Worm (Caenorhabditis elegans): ENCODE measurements around the gene such-1.
A peak's percentile ranks its signal among the peaks of the same experiment; 100 is the strongest.

The such-1 gene

DNA sequence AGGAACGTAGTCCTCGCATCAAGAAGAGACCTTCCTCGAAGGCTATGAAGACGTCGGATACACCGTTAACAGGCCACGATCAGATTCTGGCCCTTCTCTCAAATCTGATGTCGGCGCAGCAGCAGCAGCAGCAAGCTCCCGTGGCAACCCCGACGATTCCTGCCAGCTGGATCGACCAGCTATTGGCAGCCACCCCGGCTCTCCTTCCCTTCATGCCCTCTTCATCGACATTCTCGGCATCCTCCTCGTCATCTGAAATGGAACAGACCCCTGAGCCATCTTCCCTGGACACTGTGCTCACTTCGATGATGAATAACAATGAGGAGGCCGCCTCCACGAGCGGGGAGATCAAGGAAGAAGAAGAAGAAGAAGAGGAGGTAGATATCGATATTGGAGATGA is 38.0 kb upstream of the such-1 start:
- TF ChIP-seq mml-1 (tag; optimal IDR thresholded peaks at IDR 0.05) (no peak), ceh-9 (tag; optimal IDR thresholded peaks at IDR 0.05) (no peak), elt-3 (tag; optimal IDR thresholded peaks at IDR 0.05) (no peak), nfya-1 (tag; optimal IDR thresholded peaks at IDR 0.05; ENCODE audit: insufficient read depth) (no peak), fos-1 (tag; optimal IDR thresholded peaks at IDR 0.05) (no peak), skn-1 (tag; optimal IDR thresholded peaks at IDR 0.05) (no peak)

DNA sequence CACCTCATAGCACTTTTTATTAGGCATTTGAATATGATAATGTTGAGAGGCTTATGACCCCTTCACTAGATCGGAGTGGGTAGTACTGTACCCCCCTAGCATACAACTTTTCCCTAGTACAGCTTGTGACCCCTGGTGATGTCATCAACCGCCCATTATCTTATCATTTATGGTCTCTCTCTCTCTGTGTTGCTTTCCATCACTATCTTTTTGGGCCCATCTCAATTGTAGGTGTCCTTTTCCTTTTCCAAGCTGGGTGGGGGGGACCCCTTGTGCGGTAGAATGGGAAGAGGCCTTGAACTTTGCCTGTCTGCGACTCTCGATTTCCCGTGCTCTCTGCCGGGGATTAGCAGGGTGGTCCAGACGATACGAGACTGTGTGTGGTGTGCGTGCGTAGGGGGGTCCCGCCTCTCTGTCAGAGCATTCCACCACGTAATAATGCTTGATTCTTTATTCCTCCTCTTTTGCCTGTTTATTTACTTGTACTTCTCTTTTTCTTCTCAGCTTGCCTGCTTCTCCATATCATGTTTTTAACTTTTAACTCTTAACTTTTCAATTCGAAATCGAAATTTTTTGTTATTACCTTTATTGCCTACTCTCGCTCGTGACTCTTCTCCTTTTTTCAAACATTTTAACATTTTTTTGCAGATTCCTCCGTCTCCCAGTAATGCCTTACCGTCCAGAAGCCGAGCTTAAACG is 37.1 kb upstream of the such-1 start, which contains the start of gene ztf-29:
Gene ztf-29 (plus strand): TSS at position 649 of the 699 bp plus-strand sequence.
- no peak for TF ChIP-seq nhr-67 (tag; optimal IDR thresholded peaks at IDR 0.05)
- no peak for TF ChIP-seq nhr-43 (tag; optimal IDR thresholded peaks at IDR 0.05; ENCODE audit: poor library complexity, severe bottlenecking)
- TF ChIP-seq ztf-11 (tag; optimal IDR thresholded peaks at IDR 0.05) = no peak
- no peak for TF ChIP-seq daf-12 (tag; optimal IDR thresholded peaks at IDR 0.05)
- TF ChIP-seq pha-4 (tag; optimal IDR thresholded peaks at IDR 0.05) = no peak
- no peak for TF ChIP-seq skn-1 (tag; optimal IDR thresholded peaks at IDR 0.05)
- TF ChIP-seq egl-5 (tag; optimal IDR thresholded peaks at IDR 0.05) = no peak
- TF ChIP-seq tbx-2 (tag; optimal IDR thresholded peaks at IDR 0.05) = no peak

DNA sequence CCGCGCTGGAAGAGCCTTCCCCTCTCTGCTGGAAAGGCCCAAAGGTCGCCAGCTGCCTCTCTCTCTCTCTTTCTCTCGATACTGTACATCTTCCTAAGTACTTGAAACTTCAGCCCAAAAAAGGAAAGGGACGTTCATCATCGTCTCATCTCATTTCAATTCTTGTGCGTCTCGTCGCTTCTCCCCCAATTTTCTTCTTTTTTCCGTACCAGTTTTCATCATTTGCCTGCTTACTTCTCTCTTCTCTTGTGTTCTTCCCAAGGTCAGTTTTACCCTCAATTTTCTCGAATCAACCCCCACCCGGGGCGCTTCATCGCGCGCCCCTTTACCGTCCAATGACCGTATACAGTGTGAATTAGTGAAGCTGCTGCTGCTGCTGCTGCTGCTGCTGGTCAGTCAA is 36.1 kb upstream of the such-1 start:
- no peak for TF ChIP-seq nhr-28 (tag; optimal IDR thresholded peaks at IDR 0.05)
- peak; percentile 57 for TF ChIP-seq nhr-25 (tag; optimal IDR thresholded peaks at IDR 0.05)
- no peak for TF ChIP-seq tbx-2 (tag; optimal IDR thresholded peaks at IDR 0.05)
- no peak for TF ChIP-seq nhr-43 (tag; optimal IDR thresholded peaks at IDR 0.05; ENCODE audit: poor library complexity, severe bottlenecking)
- no peak for TF ChIP-seq skn-1 (tag; optimal IDR thresholded peaks at IDR 0.05)
- no peak for TF ChIP-seq nhr-237 (tag; optimal IDR thresholded peaks at IDR 0.05)

DNA sequence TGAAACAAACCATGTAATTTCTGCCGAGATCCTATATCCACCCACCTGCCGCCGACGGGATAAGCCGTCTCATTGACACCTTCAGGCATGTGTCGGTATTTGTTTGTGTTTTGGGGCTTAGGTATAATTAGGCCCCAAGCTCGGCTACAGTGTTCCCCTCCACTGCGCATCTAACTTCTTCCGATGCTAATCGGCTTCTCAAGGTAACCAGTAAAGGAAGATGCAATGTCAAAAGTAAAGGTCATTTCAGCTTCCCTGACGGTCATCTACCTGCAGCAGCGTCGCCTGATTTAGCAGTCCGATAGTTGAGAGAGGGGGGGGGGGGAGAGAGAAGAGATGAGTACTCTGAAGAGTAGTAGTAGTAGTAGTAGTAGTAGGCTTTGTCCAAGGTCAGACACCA is 34.7 kb upstream of the such-1 start:
- no peak for TF ChIP-seq ztf-11 (tag; optimal IDR thresholded peaks at IDR 0.05)
- no peak for TF ChIP-seq aly-2 (tag; optimal IDR thresholded peaks at IDR 0.05)
- no peak for TF ChIP-seq eor-1 (tag; optimal IDR thresholded peaks at IDR 0.05)
- TF ChIP-seq nhr-25 (tag; optimal IDR thresholded peaks at IDR 0.05) = peak; percentile 76

DNA sequence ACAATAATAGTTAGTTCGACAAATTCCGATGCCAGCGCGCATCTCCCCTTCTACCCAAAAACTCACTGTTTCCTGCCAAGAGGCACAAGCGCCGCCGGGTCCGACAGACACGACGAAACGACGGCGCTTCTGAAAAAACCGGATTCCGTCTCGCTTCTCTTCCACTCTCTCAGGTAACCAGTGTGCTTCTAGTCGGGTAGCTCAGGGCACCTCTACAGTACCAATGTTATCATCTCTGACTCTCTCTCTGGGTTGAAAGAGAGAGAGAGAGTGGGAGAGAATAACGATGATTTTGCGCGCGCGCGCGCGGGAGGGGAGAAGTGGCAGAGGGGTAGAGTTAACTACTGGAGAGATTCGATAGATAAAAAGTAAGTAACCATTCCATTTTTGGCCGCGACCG is 33.3 kb upstream of the such-1 start:
- peak; percentile 55 for TF ChIP-seq nhr-25 (tag; optimal IDR thresholded peaks at IDR 0.05)
- TF ChIP-seq nhr-23 (tag; optimal IDR thresholded peaks at IDR 0.05) = peak; percentile 8
- no peak for TF ChIP-seq nfya-1 (tag; optimal IDR thresholded peaks at IDR 0.05; ENCODE audit: insufficient read depth)
- TF ChIP-seq ZK546.5 (tag; optimal IDR thresholded peaks at IDR 0.05) = no peak
- TF ChIP-seq elt-3 (tag; optimal IDR thresholded peaks at IDR 0.05) = no peak
- TF ChIP-seq nhr-237 (tag; optimal IDR thresholded peaks at IDR 0.05) = no peak
- TF ChIP-seq lin-39 (tag; optimal IDR thresholded peaks at IDR 0.05) = peak; percentile 32
- TF ChIP-seq hmg-11 (tag; optimal IDR thresholded peaks at IDR 0.05) = no peak
- no peak for TF ChIP-seq aly-2 (tag; optimal IDR thresholded peaks at IDR 0.05)

DNA sequence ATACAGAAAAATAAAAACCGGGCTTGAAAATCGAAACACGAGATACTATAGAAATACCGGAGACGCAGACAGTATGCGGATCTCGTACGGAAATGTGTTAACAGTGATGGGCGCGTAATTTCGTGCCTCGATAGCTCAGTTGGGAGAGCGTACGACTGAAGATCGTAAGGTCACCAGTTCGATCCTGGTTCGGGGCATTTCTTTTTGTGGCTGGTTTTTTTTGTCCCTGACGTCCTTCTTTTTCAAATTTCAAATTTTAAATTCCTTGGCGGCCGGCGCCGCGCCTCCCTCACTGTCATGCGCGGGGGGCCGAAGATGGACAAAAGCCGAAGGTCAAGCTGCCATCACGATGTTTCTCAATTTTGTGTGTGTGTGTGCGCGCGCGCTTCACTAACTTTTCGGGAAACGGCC is 31.1 kb upstream of the such-1 start:
- TF ChIP-seq nhr-25 (tag; optimal IDR thresholded peaks at IDR 0.05) (peak; percentile 71), nfya-1 (tag; optimal IDR thresholded peaks at IDR 0.05; ENCODE audit: insufficient read depth) (peak; percentile 20), nhr-77 (tag; optimal IDR thresholded peaks at IDR 0.05) (no peak), elt-2 (tag; optimal IDR thresholded peaks at IDR 0.05) (peak; percentile 1), R02D3.7 (tag; optimal IDR thresholded peaks at IDR 0.05) (no peak)

DNA sequence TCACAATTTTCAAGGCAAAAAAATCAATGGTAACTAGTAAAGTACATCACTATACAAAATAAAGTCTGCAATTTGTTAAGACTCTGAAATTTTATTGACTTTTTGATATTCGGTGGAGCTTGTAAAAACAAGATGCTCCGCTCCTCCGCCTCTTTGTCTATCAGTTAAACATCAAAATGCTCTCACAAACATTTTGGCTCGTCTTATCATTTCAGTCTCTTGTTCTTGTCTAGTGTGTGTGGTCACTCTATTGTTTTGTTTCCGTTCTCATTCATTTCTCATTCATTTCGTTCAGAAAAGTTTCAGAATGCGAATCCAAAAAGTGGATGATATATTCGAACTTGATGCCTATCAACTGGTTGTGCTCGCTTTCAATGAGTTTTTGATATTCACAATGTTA is 24.5 kb upstream of the such-1 start, which contains the start of gene Y66D12A.13:
Gene Y66D12A.13 (plus strand): TSS at position 301 of the 400 bp plus-strand sequence.
- TF ChIP-seq elt-2 (tag; optimal IDR thresholded peaks at IDR 0.05) = peak; percentile 23
- no peak for TF ChIP-seq nhr-43 (tag; optimal IDR thresholded peaks at IDR 0.05; ENCODE audit: poor library complexity, severe bottlenecking)
- TF ChIP-seq ceh-82 (tag; optimal IDR thresholded peaks at IDR 0.05) = no peak
- no peak for TF ChIP-seq daf-12 (tag; optimal IDR thresholded peaks at IDR 0.05)
- no peak for TF ChIP-seq pqm-1 (tag; optimal IDR thresholded peaks at IDR 0.05)
- TF ChIP-seq fkh-2 (tag; optimal IDR thresholded peaks at IDR 0.05) = no peak

All from whole organism, L3 larva.